Worm (Caenorhabditis elegans): ENCODE measurements around the gene wago-5.

DNA sequence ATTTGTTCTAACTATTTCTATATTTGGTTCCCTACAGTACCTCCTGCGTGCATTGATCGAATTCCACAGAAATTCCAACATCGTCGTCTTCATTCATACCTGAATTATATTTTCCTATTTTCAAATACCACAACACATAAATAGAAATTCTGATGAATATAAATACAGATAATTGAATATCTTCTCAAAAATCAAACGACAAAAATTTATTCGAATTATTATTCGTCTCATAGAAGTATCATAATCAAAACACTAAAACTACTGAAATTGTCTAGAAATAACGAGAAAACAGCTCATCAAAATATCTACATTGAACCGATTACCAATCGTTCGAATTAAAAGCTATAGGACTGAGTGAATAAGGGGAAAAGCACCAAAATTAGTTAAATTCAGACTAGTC lies 17.9 kb upstream of the wago-5 start, which contains the start of gene gtap-1:
- TF ChIP-seq F13C5.2 (tag; optimal IDR thresholded peaks at IDR 0.05) = no peak
- no peak for TF ChIP-seq ets-7 (tag; optimal IDR thresholded peaks at IDR 0.05)
- TF ChIP-seq tbx-37 (GFP tag; conservative IDR thresholded peaks at IDR 0.05) = no peak
- TF ChIP-seq ama-1 (optimal IDR thresholded peaks at IDR 0.05) = no peak
- TF ChIP-seq scrt-1 (GFP tag; IDR thresholded peaks at IDR 0.05) = no peak
- TF ChIP-seq hmbx-1 (tag; optimal IDR thresholded peaks at IDR 0.05) = no peak
- no peak for TF ChIP-seq flt-1 (GFP tag; IDR thresholded peaks at IDR 0.05)

Measured in whole organism, early embryonic.